Fruit fly (Drosophila melanogaster): ENCODE data around the gene lectin-22C.

Gene lectin-22C

DNA sequence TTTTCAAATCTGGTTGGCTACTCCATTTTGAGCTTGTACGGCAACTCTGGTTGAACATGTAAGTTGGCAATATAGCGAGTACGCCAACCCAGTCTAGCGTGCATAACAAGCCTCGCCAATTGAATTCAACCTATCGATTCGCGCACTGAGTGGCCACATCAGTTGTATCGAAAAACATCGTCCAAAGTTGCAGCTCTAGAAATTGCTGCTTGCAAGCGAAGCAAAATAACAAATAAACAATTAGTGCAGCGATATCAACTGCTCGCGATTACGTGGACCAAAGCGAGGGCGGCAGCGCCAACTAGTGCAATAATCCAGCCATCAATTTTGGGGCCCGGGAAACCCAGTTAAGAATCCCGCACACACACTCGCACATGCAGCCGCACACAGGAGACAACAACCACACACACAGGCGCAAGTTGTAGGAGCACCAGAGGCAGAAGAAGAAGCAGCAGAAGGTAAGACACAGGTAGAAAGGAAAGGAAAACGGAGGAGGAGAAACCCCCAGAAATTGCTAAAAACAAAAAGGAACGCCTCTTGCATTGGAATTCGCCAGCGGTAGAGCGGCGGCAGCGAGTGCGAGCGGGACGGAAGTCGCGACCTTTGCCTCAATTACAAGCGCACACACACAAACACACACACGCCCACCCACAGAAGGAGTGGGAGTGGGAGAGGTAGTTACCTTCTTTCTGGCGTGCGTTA is 637 bp upstream of the lectin-22C start (continued):
- TF ChIP-seq tin (GFP tag; optimal IDR thresholded peaks at IDR 0.05) (no peak), Doc3 (GFP tag; IDR thresholded peaks at IDR 0.05; ENCODE audit: partially characterized antibody) (peak; percentile 90), CG9817 (tag; optimal IDR thresholded peaks at IDR 0.05) (peak; percentile 16), bowl (GFP tag; IDR thresholded peaks at IDR 0.05) (no peak), vnd (GFP tag; IDR thresholded peaks at IDR 0.05; ENCODE audit: partially characterized antibody) (peak; percentile 89), CG6272 (GFP tag; IDR thresholded peaks at IDR 0.05) (peak; percentile 36; the same call in 1 of the 2 replicates), CG9932 (GFP tag; IDR thresholded peaks at IDR 0.05) (peak; percentile 61), gem (tag; optimal IDR thresholded peaks at IDR 0.05) (no peak), sqz (GFP tag; optimal IDR thresholded peaks at IDR 0.05) (no peak), shn (GFP tag; optimal IDR thresholded peaks at IDR 0.05) (peak; percentile 10), CG7928 (GFP tag; optimal IDR thresholded peaks at IDR 0.05) (peak; percentile 19), sna (GFP tag; IDR thresholded peaks at IDR 0.05; ENCODE audit: partially characterized antibody) (peak; percentile 82), HLH3B (GFP tag; IDR thresholded peaks at IDR 0.05) (no peak), CG14965 (GFP tag; optimal IDR thresholded peaks at IDR 0.05; ENCODE audit: borderline replicate concordance) (no peak), CG7357 (GFP tag; IDR thresholded peaks at IDR 0.05) (no peak), CG9876 (GFP tag; optimal IDR thresholded peaks at IDR 0.05) (no peak), Drgx (GFP tag; IDR thresholded peaks at IDR 0.05) (no peak), CG18476 (GFP tag; optimal IDR thresholded peaks at IDR 0.05) (no peak), pho (GFP tag; optimal IDR thresholded peaks at IDR 0.05) (peak; percentile 34), slp2 (GFP tag; optimal IDR thresholded peaks at IDR 0.05) (no peak), Poxn (GFP tag; IDR thresholded peaks at IDR 0.05) (no peak), CG17385 (GFP tag; optimal IDR thresholded peaks at IDR 0.05) (peak; percentile 91), sim (GFP tag; IDR thresholded peaks at IDR 0.05) (no peak), CG15269 (tag; optimal IDR thresholded peaks at IDR 0.05) (no peak), CG11695 (GFP tag; IDR thresholded peaks at IDR 0.05) (no peak), trem (tag; optimal IDR thresholded peaks at IDR 0.05) (peak; percentile 82), inv (GFP tag; IDR thresholded peaks at IDR 0.05; ENCODE audit: partially characterized antibody) (peak; percentile 94), sens (GFP tag) (no peak), CG31224 (GFP tag; IDR thresholded peaks at IDR 0.05) (no peak), Hsf (GFP tag; optimal IDR thresholded peaks at IDR 0.05) (peak; percentile 8), CG2678 (tag; optimal IDR thresholded peaks at IDR 0.05) (no peak), CG6654 (GFP tag; optimal IDR thresholded peaks at IDR 0.05) (no peak), crol (GFP tag; IDR thresholded peaks at IDR 0.05) (no peak), Sox102F (GFP tag; optimal IDR thresholded peaks at IDR 0.05) (no peak), CG8388 (GFP tag; optimal IDR thresholded peaks at IDR 0.05) (no peak), Adf1 (GFP tag; IDR thresholded peaks at IDR 0.05) (no peak), croc (GFP tag; conservative IDR thresholded peaks at IDR 0.05) (no peak), hkb (optimal IDR thresholded peaks at IDR 0.05) (peak; percentile 44), hkb (GFP tag; IDR thresholded peaks at IDR 0.05) (no peak), CG17361 (GFP tag; IDR thresholded peaks at IDR 0.05) (0 out of 3 replicates have a peak, but pooled peaks have one; percentile 28), gcm (GFP tag; optimal IDR thresholded peaks at IDR 0.05) (no peak), Ets65A (GFP tag) (peak; percentile 96), ash1 (GFP tag; optimal IDR thresholded peaks at IDR 0.05) (no peak), Mes4 (GFP tag; optimal IDR thresholded peaks at IDR 0.05) (no peak), CG14441 (GFP tag; IDR thresholded peaks at IDR 0.05) (0 out of 2 replicates have a peak, but pooled peaks have one; percentile 27), CG12299 (tag; optimal IDR thresholded peaks at IDR 0.05) (no peak), Fer1 (GFP tag; optimal IDR thresholded peaks at IDR 0.05) (no peak), CG17612 (GFP tag; IDR thresholded peaks at IDR 0.05) (no peak), CG6765 (GFP tag; optimal IDR thresholded peaks at IDR 0.05) (no peak), CG10274 (GFP tag; optimal IDR thresholded peaks at IDR 0.05) (no peak), Dip3 (GFP tag; optimal IDR thresholded peaks at IDR 0.05) (peak; percentile 21)
